Worm (Caenorhabditis elegans) whole organism, dauer: ENCODE results near the gene T07E3.4.

ENCODE experiments used
- unc-62 ChIP-seq: sonication (generic microtip); optimal IDR thresholded peaks from 2 replicates; lab custom pipeline; 2017; ENCODE audit warnings: missing biosample characterization, missing genetic modification reagents, missing genetic modification characterization

T07E3.4 gene

DNA sequence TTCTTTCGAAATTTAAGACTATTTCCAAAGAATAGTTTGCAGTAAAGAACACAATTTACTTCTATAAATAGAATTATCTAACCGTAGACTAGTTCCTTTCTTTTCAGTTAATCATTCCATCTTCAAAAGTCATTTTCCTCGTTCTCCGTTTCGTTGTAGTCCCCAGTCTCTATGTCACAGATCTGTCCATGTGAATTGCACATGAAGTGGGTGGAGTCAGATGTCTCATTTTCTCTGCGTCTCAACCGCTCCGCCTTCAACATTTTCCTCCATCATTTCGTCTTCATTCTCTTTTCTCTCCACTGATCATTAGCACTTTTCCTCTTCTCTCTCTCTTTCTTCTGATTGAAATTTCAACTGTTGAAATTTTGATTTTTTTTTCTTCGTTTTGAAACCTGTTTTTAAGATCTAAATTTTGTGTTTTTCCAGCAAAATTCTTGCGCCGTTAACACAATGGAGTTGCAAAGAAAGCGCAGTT, at the start of gene T07E3.4:
T07E3.4 (plus strand) TSS at position 428 of the 478 bp plus-strand sequence.
- no peak for TF ChIP-seq unc-62

DNA sequence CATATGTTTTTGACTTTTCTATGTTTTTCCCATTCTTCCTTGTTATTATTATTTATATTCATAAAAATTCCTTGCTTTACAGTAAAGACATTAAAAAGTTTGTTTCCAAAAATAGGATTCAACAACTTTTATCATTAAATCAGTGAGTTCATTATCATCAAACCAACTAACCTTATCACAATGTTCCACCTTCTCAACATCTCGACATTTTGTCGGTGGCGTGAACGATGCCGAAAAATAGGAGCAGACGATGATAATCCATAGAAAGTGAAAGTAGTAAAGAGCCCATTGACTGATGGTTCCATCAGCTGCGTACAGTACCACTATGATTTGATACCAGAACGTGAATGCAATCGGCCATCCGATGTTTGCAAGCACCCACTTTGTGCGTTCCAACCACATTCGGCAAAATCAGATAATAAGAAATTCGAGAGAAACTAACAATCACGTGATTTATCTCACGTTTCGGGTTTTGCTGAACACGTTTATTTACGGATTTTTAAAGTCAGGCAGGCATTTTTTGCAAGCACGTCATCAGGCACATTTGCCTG, 49.1 kb upstream of the T07E3.4 start, which contains the start of gene dhhc-5:
dhhc-5 (minus strand) TSS at position 406 of the 551 bp plus-strand sequence.
- no peak for TF ChIP-seq unc-62

DNA sequence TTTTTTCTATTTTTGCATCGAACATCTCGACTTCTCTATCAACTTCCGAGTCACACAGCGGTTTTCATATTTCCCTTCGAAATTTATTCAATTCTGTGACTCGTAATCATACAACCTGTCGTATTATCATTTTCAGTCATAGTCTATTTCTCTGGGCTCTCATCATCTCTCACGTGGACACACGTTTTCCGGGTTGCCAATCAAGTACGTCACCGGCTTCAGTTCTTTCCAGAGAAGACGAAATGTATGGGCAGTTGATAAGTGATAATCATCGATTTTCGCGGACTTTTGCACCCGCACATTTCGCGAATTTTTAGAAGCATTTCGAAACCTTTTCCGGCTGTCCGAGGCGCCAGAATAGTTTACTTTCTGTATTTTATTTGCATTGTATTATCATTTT, 47.6 kb upstream of the T07E3.4 start, which contains the start of gene srv-1:
srv-1 (plus strand) TSS at position 131 of the 400 bp plus-strand sequence.
- no peak for TF ChIP-seq unc-62

DNA sequence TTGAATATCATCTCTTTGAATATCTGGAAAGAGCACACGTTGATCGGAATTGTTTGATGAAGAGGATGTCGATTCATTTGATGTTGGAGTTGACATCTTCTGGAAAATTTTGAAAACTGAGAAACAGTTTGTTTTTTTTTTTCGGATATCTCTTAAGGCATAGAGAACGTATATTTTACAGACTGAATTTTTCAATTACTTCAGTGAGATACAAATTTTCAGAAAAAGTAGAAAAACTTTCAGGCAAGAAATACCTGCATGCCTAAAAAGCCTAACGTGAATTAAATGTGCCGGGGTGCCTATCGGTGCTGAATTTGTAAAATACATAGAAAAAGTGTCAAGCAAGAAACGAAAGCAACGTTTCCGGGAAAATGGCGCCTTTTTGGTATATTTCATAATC, 41.1 kb upstream of the T07E3.4 start, which contains the start of gene zak-1:
zak-1 (minus strand) TSS at position 101 of the 400 bp plus-strand sequence.
- no peak for TF ChIP-seq unc-62

DNA sequence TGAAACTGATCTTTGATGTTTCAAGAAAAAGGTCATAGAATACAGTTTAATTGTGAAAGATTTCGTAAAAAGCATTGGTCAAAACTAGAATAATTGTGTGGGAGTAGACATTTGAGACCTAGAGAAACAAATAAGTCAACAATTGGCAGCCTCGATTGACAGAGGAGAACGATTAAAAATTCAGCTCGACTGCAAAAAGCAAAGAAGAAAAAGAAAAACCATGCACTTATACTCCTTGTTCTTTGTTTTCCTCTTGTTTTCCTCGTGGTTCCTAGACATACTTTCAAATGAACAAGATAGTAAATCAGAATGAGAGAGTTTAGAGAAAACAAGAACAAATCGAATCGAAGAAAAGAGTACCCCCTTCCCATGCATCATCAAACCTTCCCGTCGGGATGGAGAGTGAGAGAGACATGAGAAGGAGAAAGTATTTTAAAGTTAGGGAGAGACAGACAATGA, 40.4 kb upstream of the T07E3.4 start:
- no peak for TF ChIP-seq unc-62

DNA sequence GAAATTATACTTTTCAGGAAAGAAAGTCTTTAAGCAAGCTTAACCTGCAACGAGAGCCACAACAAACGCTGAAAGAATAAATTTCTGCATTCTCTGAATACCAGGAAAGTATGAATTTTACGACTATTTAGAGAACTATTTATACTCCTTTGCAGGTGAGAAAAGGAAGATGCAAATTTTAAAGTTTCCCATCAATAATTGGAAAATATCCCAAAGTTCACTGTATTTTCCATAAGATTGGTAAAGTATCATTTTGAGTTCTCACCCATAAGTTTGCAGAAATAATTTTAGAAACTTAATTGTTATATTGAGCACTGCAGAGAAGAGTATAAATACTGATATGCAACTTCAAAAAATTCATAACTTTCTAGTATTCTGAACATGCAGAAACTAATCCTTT, 38.3 kb upstream of the T07E3.4 start, which contains the start of gene clec-158:
clec-158 (minus strand) TSS at position 101 of the 400 bp plus-strand sequence.
- no peak for TF ChIP-seq unc-62

DNA sequence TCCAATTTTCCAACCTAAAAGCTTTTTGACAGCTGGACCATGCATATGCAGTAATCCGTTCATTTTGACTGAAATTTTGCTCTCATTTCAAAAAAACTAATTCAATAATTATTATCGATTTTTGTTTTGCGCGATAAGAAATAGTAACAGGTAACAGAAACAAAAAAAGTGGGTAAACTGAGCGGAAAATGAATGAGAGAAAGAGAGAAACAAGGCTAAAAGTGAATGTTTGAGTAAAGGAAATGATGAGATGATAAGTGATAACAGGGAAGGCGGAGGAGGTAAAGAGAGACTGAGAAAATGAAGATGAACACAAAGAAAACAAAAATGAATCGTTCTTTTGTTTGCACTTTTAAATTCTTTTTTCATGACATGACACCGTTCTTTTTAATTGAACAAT, 33.9 kb upstream of the T07E3.4 start, which contains the start of gene sma-3:
sma-3 (minus strand) TSS at position 68 of the 400 bp plus-strand sequence.
- no peak for TF ChIP-seq unc-62

DNA sequence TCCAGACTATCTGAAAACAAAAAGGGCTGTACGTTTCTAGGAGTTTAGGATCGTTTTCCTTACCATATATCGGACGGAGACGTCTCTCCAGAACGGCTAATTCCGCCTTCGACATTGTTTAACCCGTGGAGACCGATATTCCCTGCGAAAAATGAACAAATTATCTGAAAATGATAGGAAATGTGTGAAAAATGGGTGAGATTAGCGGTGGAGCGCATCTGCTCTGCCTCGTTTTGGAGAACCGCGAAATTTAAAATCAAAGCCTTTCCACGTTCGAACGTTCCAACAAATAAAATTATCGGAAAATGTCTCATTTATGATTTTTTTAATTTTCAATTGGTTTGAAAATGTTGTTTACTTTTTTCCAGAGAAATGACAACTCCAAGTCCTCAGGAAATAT, 28.5 kb upstream of the T07E3.4 start, which contains the start of the genes cra-1 and kbp-1:
cra-1 (minus strand) TSS at position 193 of the 400 bp plus-strand sequence.
kbp-1 (plus strand) TSS at position 366 of the 400 bp plus-strand sequence.
- TF ChIP-seq unc-62 = no peak

DNA sequence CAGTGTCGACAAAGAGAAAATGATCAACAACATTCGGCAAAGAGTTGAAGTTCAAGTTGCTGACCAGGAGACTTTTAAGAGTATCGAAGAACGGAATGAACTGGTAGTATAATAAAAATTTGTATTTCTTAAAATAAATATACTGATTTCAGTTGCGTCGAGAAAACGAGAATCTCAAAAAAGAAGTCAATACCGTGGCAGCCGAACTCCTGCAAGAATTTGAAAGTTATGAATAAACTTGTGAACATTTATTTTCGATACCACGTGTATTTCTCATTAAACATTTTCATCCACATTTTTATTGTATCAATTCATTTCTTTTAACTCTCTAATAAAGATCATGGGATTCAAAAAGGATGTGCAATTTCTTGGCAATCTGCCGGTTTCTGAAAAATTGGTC, 27.8 kb upstream of the T07E3.4 start, which contains the start of gene K04C2.8:
K04C2.8 (plus strand) TSS at position 301 of the 400 bp plus-strand sequence.
- no peak for TF ChIP-seq unc-62

DNA sequence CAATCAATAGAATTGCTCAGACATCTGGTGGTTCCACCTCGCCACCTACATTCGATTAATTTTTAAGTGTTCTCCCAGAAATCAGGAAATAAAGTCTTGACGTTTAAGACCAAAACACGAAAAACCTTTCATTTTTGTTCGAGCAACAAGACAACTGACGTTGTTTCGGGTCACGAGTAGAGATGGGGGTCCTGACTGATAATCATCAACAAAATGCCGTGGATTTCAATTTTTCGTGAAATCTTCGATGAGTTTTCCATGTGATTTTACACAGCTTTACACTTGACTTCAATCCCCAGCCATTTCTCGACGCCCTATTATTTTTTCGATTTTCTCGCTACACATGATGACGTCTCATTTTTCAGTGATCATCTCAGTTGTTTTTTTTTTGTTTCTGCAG, 26.7 kb upstream of the T07E3.4 start:
- TF ChIP-seq unc-62 = no peak

DNA sequence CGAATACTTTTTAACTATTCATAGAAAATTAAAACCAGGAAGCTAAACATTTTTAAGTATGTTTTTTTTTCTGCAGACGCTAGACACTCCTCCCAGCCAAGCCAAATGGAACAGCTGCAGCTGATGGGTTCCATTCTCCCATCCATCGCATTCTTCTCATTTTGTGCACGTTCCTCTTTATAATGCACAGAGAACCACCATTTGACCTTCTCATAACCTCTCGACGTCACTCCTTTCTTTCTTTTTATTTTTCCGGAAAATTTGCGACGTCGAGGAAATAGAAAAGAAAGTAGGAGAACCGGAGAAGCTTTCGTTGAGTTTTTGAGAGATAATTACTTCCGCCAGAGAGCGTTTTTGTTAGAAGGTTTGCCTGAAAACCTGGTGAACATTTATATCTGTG, 26.1 kb upstream of the T07E3.4 start:
- no peak for TF ChIP-seq unc-62

DNA sequence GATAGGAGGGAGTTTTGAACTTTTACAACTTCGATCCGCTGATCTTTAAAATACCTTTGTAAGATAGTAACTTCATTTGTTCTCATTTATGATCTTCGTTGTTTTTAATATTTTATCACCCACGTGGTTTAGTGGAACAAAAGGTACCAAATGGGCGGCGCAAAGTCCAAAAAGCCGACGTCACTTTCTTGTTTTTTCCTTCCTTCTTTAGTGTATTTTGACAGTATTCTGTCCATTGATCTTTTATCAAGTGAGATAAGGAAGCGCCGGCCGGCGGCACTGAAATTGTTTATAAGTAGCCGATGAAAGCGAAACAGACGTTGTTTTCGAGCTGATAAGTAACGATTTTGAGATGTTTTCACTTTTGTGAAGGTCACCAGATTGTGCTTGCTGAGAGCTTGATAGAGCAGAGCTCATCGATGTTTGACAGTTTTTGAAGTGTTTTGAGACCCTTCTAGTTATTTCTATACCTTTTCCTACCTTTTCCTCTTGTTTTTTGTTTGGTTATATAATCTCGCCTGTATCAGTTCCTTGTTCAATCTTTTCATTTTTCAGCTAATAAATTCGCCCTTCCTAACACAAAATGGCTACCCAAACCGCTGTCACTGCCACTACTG, 25.2 kb upstream of the T07E3.4 start, which contains the start of gene K04C2.3:
K04C2.3 (plus strand) TSS at position 556 of the 617 bp plus-strand sequence.
- TF ChIP-seq unc-62 = no peak

DNA sequence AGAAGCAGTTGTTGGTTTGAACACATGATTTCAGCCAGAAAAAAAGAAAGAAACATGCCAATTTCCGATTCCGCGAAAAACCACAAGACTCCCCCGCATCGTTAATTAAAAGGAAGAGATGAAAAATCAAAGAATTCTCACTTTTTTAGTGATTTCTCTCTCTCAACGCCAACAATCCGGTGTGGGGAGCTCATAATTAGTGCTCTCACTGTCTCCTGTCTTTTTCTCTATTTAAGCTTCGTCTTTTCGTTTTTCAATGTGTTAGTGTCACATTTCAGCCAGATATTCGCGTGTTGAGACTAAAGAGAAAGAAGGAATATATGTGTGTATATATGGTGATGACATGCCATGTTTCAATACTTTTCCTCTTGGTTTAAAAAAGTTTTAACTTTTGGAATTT, 24.1 kb upstream of the T07E3.4 start:
- no peak for TF ChIP-seq unc-62

DNA sequence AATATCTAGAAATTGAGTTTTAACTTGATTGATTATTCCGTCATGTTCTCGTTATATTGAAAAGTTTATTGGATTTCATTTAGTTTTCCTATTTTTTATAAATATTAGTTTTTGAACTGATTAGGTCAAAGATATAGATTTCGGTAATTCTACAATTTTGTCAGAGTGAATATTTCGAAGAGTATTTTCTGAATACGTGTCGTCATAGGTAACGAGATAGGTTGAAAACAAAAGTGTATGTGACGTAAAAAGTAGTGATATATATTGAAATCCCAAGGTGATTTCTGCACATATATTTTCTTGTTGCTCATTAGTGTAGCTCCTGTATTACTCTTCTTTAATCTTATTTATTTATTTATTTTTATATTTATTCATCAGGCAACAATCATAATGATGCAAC, 17.0 kb upstream of the T07E3.4 start, which contains the start of gene K04C2.7:
K04C2.7 (plus strand) TSS at position 301 of the 400 bp plus-strand sequence.
- TF ChIP-seq unc-62 = no peak

DNA sequence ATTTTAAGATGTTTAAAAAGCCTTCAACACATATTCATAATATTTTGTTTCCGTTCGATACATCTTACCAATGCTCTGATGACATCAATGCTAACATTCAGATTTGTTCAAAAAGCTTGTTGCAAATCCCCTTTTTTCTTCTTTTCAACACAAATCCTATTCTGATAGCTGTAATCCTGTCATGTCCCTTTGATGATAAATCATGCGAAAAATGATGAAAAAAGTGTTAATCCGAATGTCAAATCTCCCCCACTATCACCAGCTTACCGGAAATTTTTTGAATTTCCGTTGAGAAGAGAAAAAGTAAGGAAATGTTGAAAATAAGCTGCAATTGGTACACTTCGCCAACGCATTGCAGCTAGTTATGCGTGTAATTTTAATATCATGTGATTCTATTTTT, 16.1 kb upstream of the T07E3.4 start:
- TF ChIP-seq unc-62 = no peak

DNA sequence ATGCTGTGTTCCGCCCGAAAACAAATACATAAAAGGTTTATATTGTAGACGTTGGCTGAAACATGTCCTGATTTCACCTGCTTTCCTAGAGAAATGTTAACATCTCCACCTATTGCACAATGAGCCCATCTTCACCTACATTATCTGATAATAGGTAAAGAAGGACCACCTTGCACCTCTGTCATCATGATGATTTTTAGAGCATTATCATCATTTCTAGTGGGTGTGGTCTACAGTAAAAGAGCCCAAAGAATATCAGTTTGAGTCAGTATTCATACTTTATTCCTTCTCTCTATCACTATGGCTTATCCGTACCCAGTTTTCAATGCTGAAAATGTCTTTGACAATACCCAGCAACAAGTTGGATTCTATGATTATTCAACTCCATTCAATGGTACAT, 13.6 kb upstream of the T07E3.4 start, which contains the start of gene med-2:
med-2 (plus strand) TSS at position 301 of the 400 bp plus-strand sequence.
- TF ChIP-seq unc-62 = no peak

DNA sequence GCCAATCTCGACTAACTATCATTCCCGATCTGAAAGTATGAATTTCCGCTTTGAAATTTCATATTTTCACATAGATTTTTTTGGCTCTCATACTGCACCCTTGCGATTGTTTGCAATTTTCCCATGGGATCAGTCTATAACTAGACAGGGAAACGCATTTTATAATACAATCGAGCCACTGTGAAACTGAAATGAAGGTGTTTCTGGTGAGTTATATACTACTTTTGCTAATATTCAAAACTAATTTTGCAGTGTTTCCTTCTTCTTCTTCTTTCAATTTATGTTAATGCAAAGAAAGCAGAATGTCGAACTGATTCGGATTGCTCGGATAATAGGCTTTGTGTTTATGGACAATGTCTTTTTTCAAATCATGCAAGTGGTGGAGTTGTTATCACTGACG, 11.9 kb upstream of the T07E3.4 start:
- TF ChIP-seq unc-62 = no peak
